Worm (Caenorhabditis elegans) whole organism, early embryonic: ENCODE data around the gene atln-1.

Experiments
- B0310.2 ChIP-seq: sonication (generic microtip); optimal IDR thresholded peaks from 2 replicates; lab custom pipeline; 2016; ENCODE audit warnings: mild to moderate bottlenecking, missing genetic modification characterization, missing compliant biosample characterization
- F13C5.2 ChIP-seq: sonication (generic microtip); optimal IDR thresholded peaks from 2 replicates; lab custom pipeline; 2017; ENCODE audit warnings: mild to moderate bottlenecking, missing genetic modification characterization, inconsistent platforms, missing compliant biosample characterization
- aly-1 ChIP-seq: sonication (generic microtip); optimal IDR thresholded peaks from 2 replicates; lab custom pipeline; 2016; ENCODE audit warnings: missing genetic modification characterization, missing compliant biosample characterization
- ama-1 ChIP-seq: fragments of 150-350 bp; optimal IDR thresholded peaks from 2 replicates; lab custom pipeline; 2014
- ceh-13 ChIP-seq: fragments of 200-800 bp; sonication (Bioruptor generic); optimal IDR thresholded peaks from 2 replicates; lab custom pipeline; 2018; ENCODE audit warnings: mild to moderate bottlenecking, missing genetic modification characterization, missing compliant biosample characterization
- ceh-36 ChIP-seq: sonication (generic microtip); optimal IDR thresholded peaks from 2 replicates; lab custom pipeline; 2016; ENCODE audit warnings: missing genetic modification characterization, inconsistent platforms, missing compliant biosample characterization
- ets-7 ChIP-seq: sonication (generic microtip); optimal IDR thresholded peaks from 2 replicates; lab custom pipeline; 2016; ENCODE audit warnings: missing genotype, missing genetic modification characterization, missing compliant biosample characterization
- flt-1 ChIP-seq: fragments of 200-800 bp; sonication (Bioruptor generic); IDR thresholded peaks from 2 replicates; pipeline ENCODE4 v1.3.6; 2022; ENCODE audit warnings: missing genetic modification characterization, missing compliant biosample characterization
- hmbx-1 ChIP-seq: sonication (generic microtip); optimal IDR thresholded peaks from 2 replicates; lab custom pipeline; 2016; ENCODE audit warnings: mild to moderate bottlenecking, missing genetic modification characterization, missing compliant biosample characterization
- hmg-4 ChIP-seq: fragments of 200-800 bp; sonication (Bioruptor generic); optimal IDR thresholded peaks from 2 replicates; lab custom pipeline; 2018; ENCODE audit warnings: mild to moderate bottlenecking, missing genetic modification characterization, missing compliant biosample characterization
- hnd-1 ChIP-seq: sonication (generic microtip); optimal IDR thresholded peaks from 2 replicates; lab custom pipeline; 2016; ENCODE audit warnings: missing genetic modification characterization, missing compliant biosample characterization
- pes-1 ChIP-seq: fragments of 200-800 bp; sonication (Bioruptor generic); IDR thresholded peaks from 2 replicates; pipeline ENCODE4 v1.3.6; 2022; ENCODE audit warnings: missing genetic modification reagents, missing genetic modification characterization, missing compliant biosample characterization
- sea-1 ChIP-seq: fragments of 200-800 bp; sonication (Bioruptor generic); conservative IDR thresholded peaks from 2 replicates; pipeline ENCODE4 v1.3.6; 2022; ENCODE audit warnings: missing genetic modification characterization, missing compliant biosample characterization
- tbx-11 ChIP-seq: fragments of 200-800 bp; sonication (Bioruptor generic); IDR thresholded peaks from 2 replicates; pipeline ENCODE4 v1.3.6; 2022; ENCODE audit warnings: missing genetic modification characterization, missing compliant biosample characterization
- tbx-37 ChIP-seq: fragments of 200-800 bp; sonication (Bioruptor generic); conservative IDR thresholded peaks from 2 replicates; pipeline ENCODE4 v1.3.6; 2022; ENCODE audit warnings: missing genetic modification reagents, missing genetic modification characterization, missing compliant biosample characterization
- tra-4 ChIP-seq: sonication (generic microtip); optimal IDR thresholded peaks from 2 replicates; lab custom pipeline; 2017; ENCODE audit warnings: missing genetic modification characterization, missing compliant biosample characterization

atln-1 gene

ce11 chrIV:2770067-2770466, 18.4 kb upstream of the atln-1 start:
- TF ChIP-seq B0310.2, result no peak
- TF ChIP-seq ama-1 (lab: Kevin White, UChicago), result no peak
- TF ChIP-seq aly-1 (tag; lab: Kevin White, UChicago), result no peak
- TF ChIP-seq sea-1 (GFP tag; lab: Robert Waterston, UW), result no peak
- TF ChIP-seq tbx-11 (GFP tag; lab: Robert Waterston, UW), result no peak
- TF ChIP-seq hmg-4 (GFP tag; lab: Kevin White, UChicago), result no peak
- no peak for TF ChIP-seq tra-4 (tag; lab: Kevin White, UChicago)
- TF ChIP-seq hmbx-1 (tag; lab: Kevin White, UChicago), result no peak
- no peak for TF ChIP-seq pes-1
- TF ChIP-seq ceh-36 (tag; lab: Kevin White, UChicago), result no peak
- TF ChIP-seq flt-1 (GFP tag; lab: Robert Waterston, UW), result no peak

ce11 chrIV:2770835-2771234, 17.7 kb upstream of the atln-1 start:
- TF ChIP-seq tra-4 (tag; lab: Kevin White, UChicago) (no peak), ceh-13 (GFP tag; lab: Kevin White, UChicago) (no peak), flt-1 (GFP tag; lab: Robert Waterston, UW) (no peak), F13C5.2 (tag; lab: Kevin White, UChicago) (no peak)

- TF ChIP-seq hmbx-1 (tag; lab: Kevin White, UChicago), result no peak
- TF ChIP-seq tbx-37 (GFP tag; lab: Robert Waterston, UW), result no peak
- TF ChIP-seq ceh-36 (tag; lab: Kevin White, UChicago), result no peak
Observed at ce11 chrIV:2771692-2772091, 16.8 kb upstream of the atln-1 start, which contains the start of gene Y54G2A.11. Gene Y54G2A.11 (minus strand): TSS chrIV:2771792.

ce11 chrIV:2772209-2772851, 16.2 kb upstream of the atln-1 start:
- TF ChIP-seq ets-7 (tag; lab: Kevin White, UChicago), result no peak
- no peak for TF ChIP-seq hnd-1 (tag; lab: Kevin White, UChicago)
- no peak for TF ChIP-seq F13C5.2 (tag; lab: Kevin White, UChicago)
- TF ChIP-seq hmbx-1 (tag; lab: Kevin White, UChicago), result no peak
- no peak for TF ChIP-seq tbx-11 (GFP tag; lab: Robert Waterston, UW)
- TF ChIP-seq flt-1 (GFP tag; lab: Robert Waterston, UW), result no peak
- no peak for TF ChIP-seq ceh-36 (tag; lab: Kevin White, UChicago)
- TF ChIP-seq hmg-4 (GFP tag; lab: Kevin White, UChicago), result no peak
- TF ChIP-seq aly-1 (tag; lab: Kevin White, UChicago), result no peak

ce11 chrIV:2773382-2773979, 15.0 kb upstream of the atln-1 start:
- TF ChIP-seq B0310.2 (no peak), hmg-4 (GFP tag; lab: Kevin White, UChicago) (no peak), ceh-13 (GFP tag; lab: Kevin White, UChicago) (no peak), ama-1 (lab: Kevin White, UChicago) (no peak), hnd-1 (tag; lab: Kevin White, UChicago) (no peak), aly-1 (tag; lab: Kevin White, UChicago) (no peak)

ce11 chrIV:2774500-2774899, 14.0 kb upstream of the atln-1 start:
- TF ChIP-seq F13C5.2 (tag; lab: Kevin White, UChicago), result no peak
- no peak for TF ChIP-seq ets-7 (tag; lab: Kevin White, UChicago)
- TF ChIP-seq aly-1 (tag; lab: Kevin White, UChicago), result no peak
- no peak for TF ChIP-seq tra-4 (tag; lab: Kevin White, UChicago)
- no peak for TF ChIP-seq pes-1
- no peak for TF ChIP-seq flt-1 (GFP tag; lab: Robert Waterston, UW)

- no peak for TF ChIP-seq B0310.2
- TF ChIP-seq flt-1 (GFP tag; lab: Robert Waterston, UW), result no peak
- no peak for TF ChIP-seq F13C5.2 (tag; lab: Kevin White, UChicago)
- no peak for TF ChIP-seq aly-1 (tag; lab: Kevin White, UChicago)
- no peak for TF ChIP-seq tbx-37 (GFP tag; lab: Robert Waterston, UW)
- TF ChIP-seq hmg-4 (GFP tag; lab: Kevin White, UChicago), result no peak
- TF ChIP-seq hmbx-1 (tag; lab: Kevin White, UChicago), result no peak
- no peak for TF ChIP-seq sea-1 (GFP tag; lab: Robert Waterston, UW)
- TF ChIP-seq ets-7 (tag; lab: Kevin White, UChicago), result no peak
- TF ChIP-seq ama-1 (lab: Kevin White, UChicago), result no peak
- TF ChIP-seq ceh-36 (tag; lab: Kevin White, UChicago), result no peak
- TF ChIP-seq ceh-13 (GFP tag; lab: Kevin White, UChicago), result no peak
- no peak for TF ChIP-seq pes-1
Observed at ce11 chrIV:2775992-2776630, 12.4 kb upstream of the atln-1 start.

- no peak for TF ChIP-seq ets-7 (tag; lab: Kevin White, UChicago)
- no peak for TF ChIP-seq flt-1 (GFP tag; lab: Robert Waterston, UW)
- no peak for TF ChIP-seq ceh-36 (tag; lab: Kevin White, UChicago)
- no peak for TF ChIP-seq sea-1 (GFP tag; lab: Robert Waterston, UW)
- TF ChIP-seq pes-1, result no peak
- no peak for TF ChIP-seq tra-4 (tag; lab: Kevin White, UChicago)
Observed at ce11 chrIV:2776733-2777132, 11.8 kb upstream of the atln-1 start.
